Worm (Caenorhabditis elegans) whole organism, mixed stage, embryonic: Measurements from ENCODE around the gene T21C12.4.

ENCODE experiments used
- ceh-83 ChIP-seq: fragments of 200-800 bp; sonication (Bioruptor generic); optimal IDR thresholded peaks from 2 replicates; lab custom pipeline; 2018; ENCODE audit warnings: mild to moderate bottlenecking, missing genetic modification characterization, missing compliant biosample characterization
- ces-1 ChIP-seq: fragments of 150-350 bp; optimal IDR thresholded peaks from 2 replicates; lab custom pipeline; 2014; ENCODE audit warnings: missing biosample characterization, missing genetic modification reagents, missing genetic modification characterization
- elt-1 ChIP-seq: sonication (generic microtip); optimal IDR thresholded peaks from 2 replicates; lab custom pipeline; 2017; ENCODE audit warnings: missing genetic modification characterization, mild to moderate bottlenecking, missing compliant biosample characterization, antibody characterized with exemption, moderate library complexity, borderline replicate concordance; ENCODE audit not compliant: insufficient read depth
- elt-3 ChIP-seq: fragments of 150-350 bp; optimal IDR thresholded peaks from 2 replicates; lab custom pipeline; 2014; ENCODE audit warnings: missing biosample characterization, missing genetic modification characterization
- lin-13 ChIP-seq: fragments of 150-350 bp; optimal IDR thresholded peaks from 2 replicates; lab custom pipeline; 2014; ENCODE audit warnings: missing biosample characterization, missing genetic modification characterization
- lsy-2 ChIP-seq: fragments of 150-350 bp; optimal IDR thresholded peaks from 2 replicates; lab custom pipeline; 2014; ENCODE audit warnings: missing biosample characterization, missing genetic modification characterization
- mab-5 ChIP-seq: fragments of 150-350 bp; optimal IDR thresholded peaks from 2 replicates; lab custom pipeline; 2014; ENCODE audit warnings: missing biosample characterization, missing genetic modification characterization
- mep-1 ChIP-seq: fragments of 150-350 bp; optimal IDR thresholded peaks from 2 replicates; lab custom pipeline; 2017; ENCODE audit warnings: missing biosample characterization, missing genetic modification reagents, missing genetic modification characterization, inconsistent platforms
- nhr-237 ChIP-seq: fragments of 150-350 bp; optimal IDR thresholded peaks from 2 replicates; lab custom pipeline; 2014; ENCODE audit warnings: missing biosample characterization, missing genetic modification characterization
- nhr-28 ChIP-seq: fragments of 150-350 bp; optimal IDR thresholded peaks from 2 replicates; lab custom pipeline; 2014; ENCODE audit warnings: missing biosample characterization, missing genetic modification characterization
- pha-4 ChIP-seq: fragments of 150-350 bp; optimal IDR thresholded peaks from 2 replicates; lab custom pipeline; 2018; ENCODE audit warnings: missing biosample characterization, missing genetic modification reagents, missing genetic modification characterization
- snpc-4 ChIP-seq: fragments of 150-350 bp; optimal IDR thresholded peaks from 2 replicates; lab custom pipeline; 2014; ENCODE audit warnings: missing biosample characterization, missing genetic modification characterization

ce11 chrIII:10538757-10539213 is 19.0 kb downstream of the T21C12.4 start, which contains the start of gene nlp-68:
- TF ChIP-seq elt-1 (tag; lab: Kevin White, UChicago) (no peak), nhr-28 (tag; lab: Kevin White, UChicago) (no peak), mep-1 (tag; lab: Kevin White, UChicago) (no peak), elt-3 (tag; lab: Kevin White, UChicago) (no peak), ces-1 (GFP tag; lab: Kevin White, UChicago) (no peak), snpc-4 (tag; lab: Kevin White, UChicago) (no peak), pha-4 (tag; lab: Kevin White, UChicago) (no peak), nhr-237 (tag; lab: Kevin White, UChicago) (no peak), mab-5 (tag; lab: Kevin White, UChicago) (no peak), lin-13 (tag; lab: Kevin White, UChicago) (no peak), ceh-83 (GFP tag; lab: Kevin White, UChicago) (no peak), lsy-2 (tag; lab: Kevin White, UChicago) (no peak)
